Fruit fly (Drosophila melanogaster) whole organism, embryonic: ENCODE results near the gene Spx.

Source experiments
- ATbp ChIP-seq: fragments of 200-800 bp; sonication (Bioruptor generic); optimal IDR thresholded peaks from 2 replicates; lab custom pipeline; 2017; ENCODE audit warnings: missing biosample characterization, mild to moderate bottlenecking, missing genetic modification characterization, missing genetic modification reagents
- Atf-2 ChIP-seq: fragments of 200-800 bp; sonication (Bioruptor generic); optimal IDR thresholded peaks from 2 replicates; lab custom pipeline; 2016; ENCODE audit warnings: missing biosample characterization, missing genetic modification characterization
- Bgb ChIP-seq: fragments of 200-800 bp; sonication (Bioruptor generic); IDR thresholded peaks from 2 replicates; pipeline ENCODE4 v1.3.6; 2022; ENCODE audit warnings: missing biosample characterization, missing genetic modification characterization; ENCODE audit not compliant: partially characterized antibody
- CG11247 ChIP-seq: fragments of 200-800 bp; sonication (Bioruptor generic); IDR thresholded peaks from 2 replicates; pipeline ENCODE4 v1.3.6; 2022; ENCODE audit warnings: missing biosample characterization, missing genetic modification characterization
- CG1233 ChIP-seq: fragments of 200-800 bp; sonication (Bioruptor generic); optimal IDR thresholded peaks from 4 replicates; lab custom pipeline; 2018; ENCODE audit warnings: missing biosample characterization, mild to moderate bottlenecking, missing genetic modification characterization
- CG14710 ChIP-seq: fragments of 200-800 bp; sonication (Bioruptor generic); optimal IDR thresholded peaks from 3 replicates; lab custom pipeline; 2019; ENCODE audit warnings: missing biosample characterization, mild to moderate bottlenecking, missing genetic modification characterization, moderate library complexity
- CG16813 ChIP-seq: fragments of 200-800 bp; sonication (Bioruptor generic); IDR thresholded peaks from 3 replicates; pipeline ENCODE4 v1.3.6; 2022; ENCODE audit warnings: missing biosample characterization, missing genetic modification characterization; ENCODE audit not compliant: partially characterized antibody
- CG17612 ChIP-seq: fragments of 200-800 bp; sonication (Bioruptor generic); IDR thresholded peaks from 2 replicates; pipeline ENCODE4 v1.3.6; 2022; ENCODE audit warnings: missing biosample characterization, missing genetic modification characterization
- CG18619 ChIP-seq: fragments of 200-800 bp; sonication (Bioruptor generic); optimal IDR thresholded peaks from 3 replicates; lab custom pipeline; 2017; ENCODE audit warnings: missing biosample characterization, mild to moderate bottlenecking, missing genetic modification characterization
- CG2875 ChIP-seq: fragments of 200-800 bp; sonication (Bioruptor generic); optimal IDR thresholded peaks from 2 replicates; lab custom pipeline; 2017; ENCODE audit warnings: missing biosample characterization, mild to moderate bottlenecking, missing genetic modification characterization, missing genetic modification reagents
- CG2889 ChIP-seq: fragments of 200-800 bp; sonication (Bioruptor generic); IDR thresholded peaks from 3 replicates; pipeline ENCODE4 v1.3.6; 2022; ENCODE audit warnings: missing biosample characterization, missing genetic modification characterization
- CG32532 ChIP-seq: fragments of 200-800 bp; sonication (Bioruptor generic); IDR thresholded peaks from 2 replicates; pipeline ENCODE4 v1.3.6; 2022; ENCODE audit warnings: missing biosample characterization, missing genetic modification characterization
- CG33213 ChIP-seq: fragments of 200-800 bp; sonication (Bioruptor generic); optimal IDR thresholded peaks from 3 replicates; lab custom pipeline; 2016; ENCODE audit warnings: missing biosample characterization, missing genetic modification characterization
- CG42726 ChIP-seq: fragments of 200-800 bp; sonication (Bioruptor generic); IDR thresholded peaks from 2 replicates; pipeline ENCODE4 v1.3.6; 2022; ENCODE audit warnings: missing biosample characterization, missing genetic modification characterization; ENCODE audit not compliant: partially characterized antibody
- CG6689 ChIP-seq: fragments of 200-800 bp; sonication (Bioruptor generic); IDR thresholded peaks from 2 replicates; pipeline ENCODE4 v1.3.6; 2022; ENCODE audit warnings: missing biosample characterization, missing genetic modification characterization
- CG7556 ChIP-seq: fragments of 200-800 bp; sonication (Bioruptor generic); optimal IDR thresholded peaks from 2 replicates; lab custom pipeline; 2017; ENCODE audit warnings: missing biosample characterization, mild to moderate bottlenecking, missing genetic modification characterization
- CG8478 ChIP-seq: fragments of >200 bp; optimal IDR thresholded peaks from 2 replicates; lab custom pipeline; 2018
- Camta ChIP-seq: fragments of 200-800 bp; sonication (Bioruptor generic); optimal IDR thresholded peaks from 2 replicates; lab custom pipeline; 2016; ENCODE audit warnings: missing biosample characterization, missing genetic modification characterization
- D ChIP-seq, 2 experiments: fragments of 200-800 bp in 1 of 2; fragments of >200 bp in 1 of 2; sonication (Bioruptor generic) in 1 of 2; optimal IDR thresholded peaks; 2 replicates in 1 of 2; 3 replicates in 1 of 2; lab custom pipeline; 2017; ENCODE audit warnings: mild to moderate bottlenecking in 1 of 2, missing biosample characterization in 1 of 2, missing genetic modification characterization in 1 of 2, missing genetic modification reagents in 1 of 2
- Dref ChIP-seq: fragments of 200-800 bp; sonication (Bioruptor generic); IDR thresholded peaks from 2 replicates; pipeline ENCODE4 v1.3.6; 2022; ENCODE audit warnings: missing biosample characterization, missing genetic modification characterization
- Fer3 ChIP-seq: fragments of 200-800 bp; sonication (Bioruptor generic); optimal IDR thresholded peaks from 2 replicates; lab custom pipeline; 2018; ENCODE audit warnings: missing biosample characterization, mild to moderate bottlenecking, missing genetic modification characterization, moderate library complexity
- HLH54F ChIP-seq: fragments of 200-800 bp; sonication (Bioruptor generic); optimal IDR thresholded peaks from 3 replicates; lab custom pipeline; 2016; ENCODE audit warnings: missing biosample characterization, missing genetic modification characterization
- Hey ChIP-seq: fragments of 200-800 bp; sonication (Bioruptor generic); optimal IDR thresholded peaks from 3 replicates; lab custom pipeline; 2018; ENCODE audit warnings: missing biosample characterization, mild to moderate bottlenecking, missing genetic modification characterization
- HmgZ ChIP-seq: fragments of 200-800 bp; sonication (Bioruptor generic); optimal IDR thresholded peaks from 2 replicates; lab custom pipeline; 2018; ENCODE audit warnings: missing biosample characterization, mild to moderate bottlenecking, missing genetic modification characterization
- Myb ChIP-seq: fragments of 200-800 bp; sonication (Bioruptor generic); optimal IDR thresholded peaks from 2 replicates; lab custom pipeline; 2016; ENCODE audit warnings: missing biosample characterization, missing genetic modification characterization
- Pdp1 ChIP-seq, 2 experiments: fragments of 200-800 bp; sonication (Bioruptor generic); optimal IDR thresholded peaks; 3 replicates each; lab custom pipeline; 2016; ENCODE audit warnings: missing biosample characterization in 2 of 2, missing genetic modification characterization in 2 of 2, mild to moderate bottlenecking in 1 of 2, moderate library complexity in 1 of 2
- Ptx1 ChIP-seq: fragments of 200-800 bp; sonication (Bioruptor generic); IDR thresholded peaks from 2 replicates; pipeline ENCODE4 v1.3.6; 2022; ENCODE audit warnings: missing biosample characterization, missing genetic modification characterization
- Scr ChIP-seq: fragments of 200-800 bp; sonication (Bioruptor generic); IDR thresholded peaks from 2 replicates; pipeline ENCODE4 v1.3.6; 2022; ENCODE audit warnings: missing biosample characterization, missing genetic modification characterization; ENCODE audit not compliant: partially characterized antibody
- Stat92E ChIP-seq, 3 experiments: fragments of >200 bp in 2 of 3; fragments of 200-800 bp in 1 of 3; sonication (Bioruptor generic) in 1 of 3; optimal IDR thresholded peaks; 2 replicates each; lab custom pipeline; 2017 to 2019; ENCODE audit warnings: missing biosample characterization in 3 of 3, missing genetic modification characterization in 3 of 3, mild to moderate bottlenecking in 1 of 3, moderate library complexity in 1 of 3
- Xrp1 ChIP-seq: fragments of 200-800 bp; sonication (Bioruptor generic); IDR thresholded peaks from 2 replicates; pipeline ENCODE4 v1.3.6; 2022; ENCODE audit warnings: missing biosample characterization, missing genetic modification characterization
- amos ChIP-seq: fragments of 200-800 bp; sonication (Bioruptor generic); IDR thresholded peaks from 2 replicates; pipeline ENCODE4 v1.3.6; 2022; ENCODE audit warnings: missing biosample characterization, missing genetic modification characterization; ENCODE audit not compliant: partially characterized antibody
- btn ChIP-seq: fragments of 200-800 bp; sonication (Bioruptor generic); optimal IDR thresholded peaks from 2 replicates; lab custom pipeline; 2016; ENCODE audit warnings: missing biosample characterization, missing genetic modification characterization
- dysf ChIP-seq: fragments of 200-800 bp; sonication (Bioruptor generic); IDR thresholded peaks from 3 replicates; pipeline ENCODE4 v1.3.6; 2022; ENCODE audit warnings: missing biosample characterization, missing genetic modification characterization
- ewg ChIP-seq: fragments of 200-800 bp; sonication (Bioruptor generic); optimal IDR thresholded peaks from 3 replicates; lab custom pipeline; 2017; ENCODE audit warnings: mild to moderate bottlenecking, missing biosample characterization, missing genetic modification reagents, missing genetic modification characterization
- fd102C ChIP-seq: fragments of 200-800 bp; sonication (Bioruptor generic); optimal IDR thresholded peaks from 2 replicates; lab custom pipeline; 2018; ENCODE audit warnings: missing biosample characterization, mild to moderate bottlenecking, missing genetic modification characterization, moderate library complexity
- her ChIP-seq: fragments of 200-800 bp; sonication (Bioruptor generic); optimal IDR thresholded peaks from 2 replicates; lab custom pipeline; 2016; ENCODE audit warnings: missing biosample characterization, missing genetic modification characterization
- inv ChIP-seq: fragments of 200-800 bp; sonication (Bioruptor generic); IDR thresholded peaks from 2 replicates; pipeline ENCODE4 v1.3.6; 2022; ENCODE audit warnings: missing biosample characterization, missing genetic modification characterization; ENCODE audit not compliant: partially characterized antibody
- jumu ChIP-seq: fragments of 200-800 bp; sonication (Bioruptor generic); optimal IDR thresholded peaks from 3 replicates; lab custom pipeline; 2016; ENCODE audit warnings: missing biosample characterization, missing genetic modification characterization
- knrl ChIP-seq: fragments of 200-800 bp; sonication (Bioruptor generic); IDR thresholded peaks from 3 replicates; pipeline ENCODE4 v1.3.6; 2022; ENCODE audit warnings: missing biosample characterization, missing genetic modification characterization; ENCODE audit not compliant: partially characterized antibody
- peb ChIP-seq: fragments of 200-800 bp; sonication (Bioruptor generic); IDR thresholded peaks from 2 replicates; pipeline ENCODE4 v1.3.6; 2022; ENCODE audit warnings: missing biosample characterization, missing genetic modification characterization
- pum ChIP-seq: fragments of 200-800 bp; sonication (Bioruptor generic); optimal IDR thresholded peaks from 2 replicates; lab custom pipeline; 2016; ENCODE audit warnings: missing biosample characterization, missing genetic modification characterization
- rib ChIP-seq: fragments of 200-800 bp; sonication (Bioruptor generic); IDR thresholded peaks from 2 replicates; pipeline ENCODE4 v1.3.6; 2022; ENCODE audit warnings: missing biosample characterization, missing genetic modification characterization
- run ChIP-seq: fragments of 200-800 bp; sonication (Bioruptor generic); optimal IDR thresholded peaks from 3 replicates; lab custom pipeline; 2018; ENCODE audit warnings: missing biosample characterization, mild to moderate bottlenecking, missing genetic modification characterization
- sens-2 ChIP-seq: fragments of 200-800 bp; sonication (Bioruptor generic); IDR thresholded peaks from 2 replicates; pipeline ENCODE4 v1.3.6; 2022; ENCODE audit warnings: missing biosample characterization, missing genetic modification characterization
- slbo ChIP-seq: fragments of 200-800 bp; sonication (Bioruptor generic); IDR thresholded peaks from 2 replicates; pipeline ENCODE4 v1.3.6; 2022; ENCODE audit warnings: missing biosample characterization, missing genetic modification characterization
- tap ChIP-seq: fragments of 200-800 bp; optimal IDR thresholded peaks from 3 replicates; lab custom pipeline; 2019; ENCODE audit warnings: missing biosample characterization, mild to moderate bottlenecking, missing genetic modification characterization, moderate library complexity
- twi ChIP-seq: fragments of 200-800 bp; optimal IDR thresholded peaks from 2 replicates; lab custom pipeline; 2019; ENCODE audit warnings: missing biosample characterization, mild to moderate bottlenecking, missing genetic modification characterization, moderate library complexity
- usp ChIP-seq: fragments of >200 bp; optimal IDR thresholded peaks from 2 replicates; lab custom pipeline; 2017; ENCODE audit warnings: missing biosample characterization, missing genetic modification characterization
- zen2 ChIP-seq: fragments of 200-800 bp; sonication (Bioruptor generic); IDR thresholded peaks from 3 replicates; pipeline ENCODE4 v1.3.6; 2022; ENCODE audit warnings: missing biosample characterization, missing genetic modification characterization; ENCODE audit not compliant: partially characterized antibody

Spx gene

DNA sequence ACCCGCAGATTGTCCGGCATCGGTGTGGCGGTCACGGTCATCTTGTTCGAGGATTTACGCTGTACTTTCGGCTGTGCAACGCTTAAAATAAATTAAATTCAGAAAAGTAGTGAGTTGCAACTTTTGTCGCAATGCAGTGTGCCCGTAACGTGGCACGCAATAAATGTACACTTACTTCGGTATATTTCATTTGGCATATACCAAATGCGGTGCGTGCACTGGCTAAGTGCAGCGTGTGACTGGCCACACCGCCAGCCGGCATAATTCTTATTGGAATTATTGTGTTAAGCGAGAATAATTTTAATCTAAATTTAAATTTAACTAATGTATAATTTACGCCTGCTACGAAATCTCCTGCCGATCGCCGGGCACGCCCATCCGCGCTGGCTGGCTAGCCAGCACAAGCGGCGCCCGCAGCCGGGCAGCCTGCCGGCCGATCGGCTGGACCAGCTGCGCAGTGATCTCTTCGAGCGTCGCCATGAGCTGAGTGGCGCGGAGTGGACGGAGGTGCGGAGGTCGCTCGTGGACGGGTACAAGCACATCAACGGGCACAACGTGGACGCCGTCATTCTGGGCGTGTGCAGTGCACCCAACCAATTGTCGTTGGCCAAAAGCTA, 35.6 kb downstream of the Spx start, which contains the start of the genes Rpt4 and mldr (continued):
- 0 out of 2 replicates have a peak, but pooled peaks have one; percentile 28 for TF ChIP-seq CG42726 (GFP tag; lab: Robert Waterston, UW)
- no peak for TF ChIP-seq tap (tag; lab: Kevin White, UChicago)
- no peak for TF ChIP-seq fd102C (GFP tag; lab: Kevin White, UChicago)
- TF ChIP-seq CG18619 = no peak
- peak; percentile 61 for TF ChIP-seq HmgZ (tag; lab: Kevin White, UChicago)
- TF ChIP-seq run (tag; lab: Kevin White, UChicago) = no peak
- peak; percentile 45; the same call in 1 of the 3 replicates for TF ChIP-seq knrl (GFP tag; lab: Robert Waterston, UW)
- TF ChIP-seq Fer3 (tag; lab: Kevin White, UChicago) = no peak
- TF ChIP-seq CG1233 (GFP tag; lab: Kevin White, UChicago) = no peak
- no peak for TF ChIP-seq CG6689 (GFP tag; lab: Robert Waterston, UW)
- TF ChIP-seq Dref (GFP tag; lab: Robert Waterston, UW) = peak; percentile 48
- TF ChIP-seq CG7556 = no peak
- no peak for TF ChIP-seq Xrp1 (GFP tag; lab: Robert Waterston, UW)
- no peak for TF ChIP-seq CG32532 (GFP tag; lab: Robert Waterston, UW)
- no peak for TF ChIP-seq CG16813 (GFP tag; lab: Robert Waterston, UW)
- peak; percentile 14; the same call in 1 of the 2 replicates for TF ChIP-seq amos (GFP tag; lab: Robert Waterston, UW)
- no peak for TF ChIP-seq ATbp (GFP tag; lab: Kevin White, UChicago)
- no peak for TF ChIP-seq CG11247 (GFP tag; lab: Robert Waterston, UW)
- TF ChIP-seq Scr (GFP tag; lab: Robert Waterston, UW) = no peak
- no peak for TF ChIP-seq Bgb (GFP tag; lab: Robert Waterston, UW)
- no peak for TF ChIP-seq CG2889 (GFP tag; lab: Robert Waterston, UW)
- no peak for TF ChIP-seq HLH54F (GFP tag; lab: Kevin White, UChicago)
- no peak for TF ChIP-seq peb (GFP tag; lab: Robert Waterston, UW)
- TF ChIP-seq slbo (GFP tag; lab: Robert Waterston, UW) = no peak
- TF ChIP-seq CG2875 (GFP tag; lab: Kevin White, UChicago) = no peak
- TF ChIP-seq rib = no peak
- no peak for TF ChIP-seq pum (GFP tag; lab: Kevin White, UChicago)
- TF ChIP-seq D (optimal IDR thresholded peaks at IDR 0.05; lab: Kevin White, UChicago) = no peak
- no peak for TF ChIP-seq D (GFP tag; optimal IDR thresholded peaks at IDR 0.05; lab: Kevin White, UChicago)
- no peak for TF ChIP-seq dysf (GFP tag; lab: Robert Waterston, UW)
- TF ChIP-seq Hey (tag; lab: Kevin White, UChicago) = no peak
- TF ChIP-seq CG17612 (GFP tag; lab: Robert Waterston, UW) = no peak
- TF ChIP-seq inv = no peak
- TF ChIP-seq CG14710 (tag; lab: Kevin White, UChicago) = peak; percentile 75
- no peak for TF ChIP-seq btn (GFP tag; lab: Kevin White, UChicago)
- TF ChIP-seq Atf-2 (GFP tag; lab: Kevin White, UChicago) = no peak
- TF ChIP-seq Camta (GFP tag; lab: Kevin White, UChicago) = no peak
- no peak for TF ChIP-seq sens-2 (GFP tag; lab: Robert Waterston, UW)
- no peak for TF ChIP-seq her
- peak; percentile 32 for TF ChIP-seq ewg (GFP tag; lab: Kevin White, UChicago)
- no peak for TF ChIP-seq zen2 (GFP tag; lab: Robert Waterston, UW)
- TF ChIP-seq CG8478 = no peak
- TF ChIP-seq Myb (GFP tag; lab: Kevin White, UChicago) = peak; percentile 32
- no peak for TF ChIP-seq jumu (GFP tag; lab: Kevin White, UChicago)
- TF ChIP-seq Stat92E (GFP tag; optimal IDR thresholded peaks at IDR 0.05; lab: Kevin White, UChicago) = no peak
- no peak for TF ChIP-seq usp (GFP tag; lab: Kevin White, UChicago)
- peak in 1 of 2 experiments; percentile 52 for TF ChIP-seq Pdp1 (GFP tag; optimal IDR thresholded peaks at IDR 0.05; lab: Kevin White, UChicago)
- peak; percentile 38 for TF ChIP-seq CG33213 (GFP tag; lab: Kevin White, UChicago)
- no peak for TF ChIP-seq twi (tag; lab: Kevin White, UChicago)
- TF ChIP-seq Ptx1 (GFP tag; lab: Robert Waterston, UW) = no peak
